Worm (Caenorhabditis elegans): ENCODE results near the gene Y105C5B.5.

- TF ChIP-seq hnd-1 (tag; optimal IDR thresholded peaks at IDR 0.05): no peak
- no peak for TF ChIP-seq ama-1 (optimal IDR thresholded peaks at IDR 0.05)
- TF ChIP-seq tbx-37 (GFP tag; conservative IDR thresholded peaks at IDR 0.05): no peak
- TF ChIP-seq ceh-13 (GFP tag; optimal IDR thresholded peaks at IDR 0.05): no peak
- TF ChIP-seq hmbx-1 (tag; optimal IDR thresholded peaks at IDR 0.05): no peak
- TF ChIP-seq aly-1 (tag; optimal IDR thresholded peaks at IDR 0.05): no peak
Measured at ce11 chrIV:15949995-15950394, 49.0 kb upstream of the Y105C5B.5 start.
